Fruit fly (Drosophila melanogaster) whole organism, wandering third instar larva: ENCODE data around the gene CG17764.

Experiments used
- Abd-B ChIP-seq: fragments of >200 bp; optimal IDR thresholded peaks from 2 replicates; lab custom pipeline; 2017; ENCODE audit warnings: missing biosample characterization, missing genetic modification characterization
- CG32264 ChIP-seq: fragments of 200-800 bp; sonication (Bioruptor generic); optimal IDR thresholded peaks from 2 replicates; lab custom pipeline; 2016; ENCODE audit warnings: missing biosample characterization, missing genetic modification characterization
- CG9705 ChIP-seq: fragments of 200-800 bp; sonication (Bioruptor generic); optimal IDR thresholded peaks from 2 replicates; lab custom pipeline; 2018; ENCODE audit warnings: missing biosample characterization, mild to moderate bottlenecking, missing genetic modification characterization
- Dfd ChIP-seq: fragments of >200 bp; optimal IDR thresholded peaks from 2 replicates; lab custom pipeline; 2017; ENCODE audit warnings: missing biosample characterization, missing genetic modification characterization
- Dif ChIP-seq: fragments of 200-275, 200-300 bp; sonication (Bioruptor generic); optimal IDR thresholded peaks from 2 replicates; lab custom pipeline; 2018; ENCODE audit warnings: missing biosample characterization, missing genetic modification characterization; ENCODE audit not compliant: partially characterized antibody
- GATAd ChIP-seq: sonication (Bioruptor generic); optimal IDR thresholded peaks from 2 replicates; lab custom pipeline; 2016; ENCODE audit warnings: missing biosample characterization, missing genetic modification characterization
- HLH106 ChIP-seq: fragments of 200-800 bp; optimal IDR thresholded peaks from 3 replicates; lab custom pipeline; 2019; ENCODE audit warnings: missing biosample characterization, mild to moderate bottlenecking, missing genetic modification characterization, moderate library complexity
- Hnf4 ChIP-seq: fragments of 200-800 bp; sonication (Bioruptor generic); optimal IDR thresholded peaks from 2 replicates; lab custom pipeline; 2016; ENCODE audit warnings: missing biosample characterization, mild to moderate bottlenecking, missing genetic modification characterization
- Hr83 ChIP-seq: fragments of 200-300 bp; sonication (Bioruptor generic); optimal IDR thresholded peaks from 2 replicates; lab custom pipeline; 2016; ENCODE audit warnings: missing biosample characterization, mild to moderate bottlenecking, missing genetic modification characterization, moderate library complexity; ENCODE audit not compliant: poor library complexity, severe bottlenecking
- Jra ChIP-seq: sonication (Bioruptor generic); optimal IDR thresholded peaks from 2 replicates; lab custom pipeline; 2016; ENCODE audit warnings: missing biosample characterization, missing genetic modification characterization
- Mio ChIP-seq: sonication (Bioruptor generic); optimal IDR thresholded peaks from 2 replicates; lab custom pipeline; 2016; ENCODE audit warnings: missing biosample characterization, missing genetic modification characterization
- Myc ChIP-seq: fragments of >200 bp; optimal IDR thresholded peaks from 2 replicates; lab custom pipeline; 2017
- N ChIP-seq: fragments of >200 bp; optimal IDR thresholded peaks from 2 replicates; lab custom pipeline; 2018; ENCODE audit warnings: missing biosample characterization, missing external identifiers, missing genetic modification characterization
- OdsH ChIP-seq: fragments of 200-800 bp; sonication (Bioruptor generic); optimal IDR thresholded peaks from 2 replicates; lab custom pipeline; 2016; ENCODE audit warnings: missing biosample characterization, mild to moderate bottlenecking, missing genetic modification characterization
- Vsx2 ChIP-seq: fragments of 200-300, 225-300 bp; sonication (Bioruptor generic); optimal IDR thresholded peaks from 2 replicates; lab custom pipeline; 2018; ENCODE audit warnings: missing biosample characterization, missing genetic modification characterization; ENCODE audit not compliant: partially characterized antibody
- br ChIP-seq: fragments of 200-800 bp; sonication (Bioruptor generic); optimal IDR thresholded peaks from 2 replicates; lab custom pipeline; 2016; ENCODE audit warnings: missing biosample characterization, missing genetic modification characterization
- brk ChIP-seq: fragments of 200-800 bp; sonication (Bioruptor generic); optimal IDR thresholded peaks from 2 replicates; lab custom pipeline; 2016; ENCODE audit warnings: missing biosample characterization, mild to moderate bottlenecking, missing genetic modification characterization
- dl ChIP-seq, 2 experiments: fragments of 175-275, 200-275 bp in 1 of 2; fragments of 200-275 bp in 1 of 2; sonication (Bioruptor generic); optimal IDR thresholded peaks; lab custom pipeline; 2018; ENCODE audit warnings: mild to moderate bottlenecking in 2 of 2, missing biosample characterization in 2 of 2, missing genetic modification characterization in 2 of 2, moderate library complexity in 2 of 2; ENCODE audit not compliant: partially characterized antibody in 2 of 2, insufficient read depth in 1 of 2
- dmrt93B ChIP-seq: fragments of 200-800 bp; sonication (Bioruptor generic); optimal IDR thresholded peaks from 2 replicates; lab custom pipeline; 2018; ENCODE audit warnings: missing biosample characterization, mild to moderate bottlenecking, missing genetic modification characterization
- dsf ChIP-seq: sonication (Bioruptor generic); optimal IDR thresholded peaks from 2 replicates; lab custom pipeline; 2016; ENCODE audit warnings: missing biosample characterization, missing genetic modification characterization, borderline replicate concordance
- ey ChIP-seq: fragments of 200-800 bp; sonication (Bioruptor generic); optimal IDR thresholded peaks from 2 replicates; lab custom pipeline; 2016; ENCODE audit warnings: missing biosample characterization, missing genetic modification characterization
- foxo ChIP-seq, 2 experiments: fragments of 200-800 bp; sonication (Bioruptor generic); optimal IDR thresholded peaks; 2 replicates in 1 of 2; 3 replicates in 1 of 2; lab custom pipeline; 2016 to 2017; ENCODE audit warnings: missing biosample characterization in 2 of 2, missing genetic modification characterization in 2 of 2
- fru ChIP-seq: fragments of 200-800 bp; sonication (Bioruptor generic); optimal IDR thresholded peaks from 3 replicates; lab custom pipeline; 2016; ENCODE audit warnings: missing biosample characterization, mild to moderate bottlenecking, missing genetic modification characterization
- jim ChIP-seq: fragments of 175-275, 200-325 bp; sonication (Bioruptor generic); optimal IDR thresholded peaks from 2 replicates; lab custom pipeline; 2016; ENCODE audit warnings: missing biosample characterization, mild to moderate bottlenecking, missing genetic modification characterization
- lola ChIP-seq: fragments of >200 bp; optimal IDR thresholded peaks from 2 replicates; lab custom pipeline; 2017; ENCODE audit warnings: missing biosample characterization, missing genetic modification characterization
- psq ChIP-seq: fragments of 200-800 bp; sonication (Bioruptor generic); optimal IDR thresholded peaks from 3 replicates; lab custom pipeline; 2017; ENCODE audit warnings: missing biosample characterization, mild to moderate bottlenecking, missing genetic modification characterization, moderate library complexity
- sv ChIP-seq: fragments of 200-800 bp; sonication (Bioruptor generic); optimal IDR thresholded peaks from 3 replicates; lab custom pipeline; 2016; ENCODE audit warnings: missing biosample characterization, missing genetic modification characterization
- tai ChIP-seq: sonication (Bioruptor generic); optimal IDR thresholded peaks from 2 replicates; lab custom pipeline; 2016; ENCODE audit warnings: missing biosample characterization, missing genetic modification characterization

The CG17764 gene

DNA sequence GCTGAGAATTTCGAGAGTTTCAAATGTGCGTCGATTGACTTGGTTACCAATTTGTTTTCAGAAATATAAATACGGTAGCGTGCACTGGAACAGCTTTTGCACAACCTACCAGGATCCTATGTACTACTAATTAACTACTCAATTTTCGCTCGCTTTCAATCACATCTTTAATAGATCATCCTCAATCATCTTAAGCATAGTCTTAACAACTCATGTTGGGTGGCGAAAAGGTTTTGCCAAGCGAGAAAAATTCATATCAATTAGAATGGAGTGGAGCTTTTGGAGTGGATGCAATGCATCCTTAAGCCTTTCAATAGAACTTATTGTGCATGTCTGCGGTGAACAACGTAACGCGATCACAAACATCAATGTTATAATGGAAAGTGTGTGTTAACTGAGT is at the start of gene CG17764:
Gene CG17764, minus strand, starts transcription at position 101 of the 400 bp plus-strand sequence.
- TF ChIP-seq lola, result no peak
- no peak for TF ChIP-seq Mio (GFP tag; lab: Kevin White, UChicago)
- TF ChIP-seq ey, result no peak
- TF ChIP-seq fru (GFP tag; lab: Kevin White, UChicago), result no peak
- TF ChIP-seq N (GFP tag; lab: Kevin White, UChicago), result no peak
- TF ChIP-seq br (GFP tag; lab: Kevin White, UChicago), result no peak
- TF ChIP-seq CG9705, result no peak
- TF ChIP-seq Hnf4 (GFP tag; lab: Kevin White, UChicago), result no peak
- TF ChIP-seq OdsH (GFP tag; lab: Kevin White, UChicago), result no peak
- TF ChIP-seq tai (GFP tag; lab: Kevin White, UChicago), result no peak

dm6 chrX:5349899-5350575 is 42.8 kb upstream of the CG17764 start:
- TF ChIP-seq Hnf4 (GFP tag; lab: Kevin White, UChicago) (no peak), HLH106 (tag; lab: Kevin White, UChicago) (no peak), Dfd (GFP tag; lab: Kevin White, UChicago) (peak; percentile 56), ey (no peak), Abd-B (GFP tag; lab: Kevin White, UChicago) (no peak), brk (no peak), dsf (GFP tag; lab: Kevin White, UChicago) (no peak)

DNA sequence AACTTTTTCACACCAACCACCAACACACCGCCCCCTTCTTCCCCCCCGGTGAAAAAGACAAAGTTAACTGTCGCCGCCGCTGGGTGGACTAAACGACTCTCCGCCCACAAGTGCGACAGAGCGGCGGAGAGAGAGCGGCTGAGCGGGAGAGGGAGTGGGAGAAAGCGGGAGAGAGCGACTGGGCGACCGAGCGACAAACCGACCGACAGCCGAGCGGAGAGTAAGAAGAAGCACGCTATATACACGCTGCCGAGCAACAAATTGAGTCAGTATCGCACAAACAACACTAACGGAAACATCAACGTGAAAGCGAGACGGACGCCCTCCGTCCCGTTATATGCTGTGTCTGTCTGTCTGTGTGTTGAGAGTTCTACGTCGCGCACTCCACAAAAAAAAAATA is 32.8 kb upstream of the CG17764 start, which contains the start of gene SK:
Gene SK, plus strand, starts transcription at position 267 of the 400 bp plus-strand sequence.
- TF ChIP-seq OdsH (GFP tag; lab: Kevin White, UChicago), result no peak
- peak; percentile 8 for TF ChIP-seq Dif (GFP tag; lab: Kevin White, UChicago)
- TF ChIP-seq, all 38 proteins: peak for 1

DNA sequence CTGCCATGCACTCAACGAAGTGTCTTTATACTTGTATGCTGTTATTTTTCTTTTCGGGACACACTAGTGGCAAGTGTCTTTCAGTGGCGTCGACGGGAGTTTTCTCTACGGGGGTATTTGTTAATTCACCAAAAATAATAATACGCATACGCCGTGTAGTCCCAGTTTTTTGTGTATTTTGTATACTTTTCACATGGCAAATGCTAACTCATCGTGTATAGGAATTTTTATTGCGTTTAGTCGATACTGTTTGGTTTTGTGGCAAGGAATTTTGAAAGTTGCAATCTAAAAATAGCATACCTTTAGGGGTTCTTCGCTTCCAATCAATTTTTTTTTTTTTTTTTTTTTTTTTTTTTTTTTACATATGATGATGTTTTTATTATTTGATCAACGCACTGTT is 31.2 kb upstream of the CG17764 start:
- TF ChIP-seq sv (GFP tag; lab: Kevin White, UChicago) (no peak), GATAd (GFP tag; lab: Kevin White, UChicago) (no peak), jim (GFP tag; lab: Kevin White, UChicago) (no peak), dmrt93B (GFP tag; lab: Kevin White, UChicago) (no peak), br (GFP tag; lab: Kevin White, UChicago) (no peak), OdsH (GFP tag; lab: Kevin White, UChicago) (no peak), CG32264 (GFP tag; lab: Kevin White, UChicago) (no peak), Abd-B (GFP tag; lab: Kevin White, UChicago) (no peak), N (GFP tag; lab: Kevin White, UChicago) (no peak)

- TF ChIP-seq Hr83, result no peak
- TF ChIP-seq Dfd (GFP tag; lab: Kevin White, UChicago), result no peak
- no peak for TF ChIP-seq sv (GFP tag; lab: Kevin White, UChicago)
- no peak for TF ChIP-seq Jra (GFP tag; lab: Kevin White, UChicago)
- no peak for TF ChIP-seq Dif (GFP tag; lab: Kevin White, UChicago)
- no peak for TF ChIP-seq Hnf4 (GFP tag; lab: Kevin White, UChicago)
- TF ChIP-seq Myc (lab: Kevin White, UChicago), result no peak
- TF ChIP-seq Mio (GFP tag; lab: Kevin White, UChicago), result no peak
- TF ChIP-seq psq (GFP tag; lab: Kevin White, UChicago), result no peak
- TF ChIP-seq OdsH (GFP tag; lab: Kevin White, UChicago), result no peak
- no peak for TF ChIP-seq Vsx2 (GFP tag; lab: Kevin White, UChicago)
- no peak for TF ChIP-seq foxo (GFP tag; optimal IDR thresholded peaks at IDR 0.05; lab: Kevin White, UChicago)
- TF ChIP-seq jim (GFP tag; lab: Kevin White, UChicago), result no peak
- no peak for TF ChIP-seq dl (GFP tag; optimal IDR thresholded peaks at IDR 0.05; lab: Kevin White, UChicago; ENCODE audit: insufficient read depth in 1 of 2, partially characterized antibody in 2 of 2)
- no peak for TF ChIP-seq br (GFP tag; lab: Kevin White, UChicago)
Measured at dm6 chrX:5337316-5337715, 30.1 kb upstream of the CG17764 start.
